Worm (Caenorhabditis elegans): ENCODE measurements around the gene C34C12.12.

DNA sequence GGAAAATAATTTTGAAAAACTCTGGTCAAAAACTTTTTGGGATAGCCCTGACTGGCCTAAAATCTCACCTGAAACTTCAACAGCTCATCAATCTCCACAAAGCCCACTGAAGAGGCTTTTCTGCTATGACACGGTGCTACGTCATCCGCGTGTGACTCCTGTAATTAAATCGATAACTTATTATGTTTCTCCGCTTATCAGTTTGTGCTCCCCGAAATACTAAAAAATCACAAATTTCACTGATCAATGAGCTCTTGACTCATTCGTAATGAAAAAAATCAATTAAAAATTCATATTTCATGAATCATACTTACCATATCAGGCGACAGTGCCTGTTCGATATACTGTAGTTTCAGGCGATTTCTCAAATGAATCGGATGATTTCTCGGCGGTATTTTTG lies 22.0 kb downstream of the C34C12.12 start:
- TF ChIP-seq him-1 (tag; optimal IDR thresholded peaks at IDR 0.05) (no peak), dao-5 (tag; optimal IDR thresholded peaks at IDR 0.05) (no peak)
